Worm (Caenorhabditis elegans) whole organism, mixed stage, embryonic: ENCODE data around the gene F18E2.15.

Experiments used
- bed-3 ChIP-seq: fragments of 200-800 bp; sonication (Bioruptor generic); optimal IDR thresholded peaks from 3 replicates; lab custom pipeline; 2018; ENCODE audit warnings: mild to moderate bottlenecking, missing genetic modification characterization, moderate library complexity, missing compliant biosample characterization
- drap-1 ChIP-seq: fragments of 200-800 bp; sonication (Bioruptor generic); optimal IDR thresholded peaks from 3 replicates; lab custom pipeline; 2018; ENCODE audit warnings: mild to moderate bottlenecking, missing genetic modification characterization, missing compliant biosample characterization
- ham-2 ChIP-seq: fragments of 200-800 bp; sonication (Bioruptor generic); optimal IDR thresholded peaks from 2 replicates; lab custom pipeline; 2018; ENCODE audit warnings: mild to moderate bottlenecking, missing genetic modification characterization, missing compliant biosample characterization
- lsy-2 ChIP-seq: fragments of 150-350 bp; optimal IDR thresholded peaks from 2 replicates; lab custom pipeline; 2014; ENCODE audit warnings: missing biosample characterization, missing genetic modification characterization
- nhr-28 ChIP-seq: fragments of 150-350 bp; optimal IDR thresholded peaks from 2 replicates; lab custom pipeline; 2014; ENCODE audit warnings: missing biosample characterization, missing genetic modification characterization
- sptf-1 ChIP-seq: sonication (generic microtip); optimal IDR thresholded peaks from 2 replicates; lab custom pipeline; 2017; ENCODE audit warnings: mild to moderate bottlenecking, missing genetic modification characterization, moderate library complexity, missing compliant biosample characterization
- unc-62 ChIP-seq: fragments of 150-350 bp; optimal IDR thresholded peaks from 2 replicates; lab custom pipeline; 2014; ENCODE audit warnings: missing biosample characterization, missing genetic modification reagents, missing genetic modification characterization

DNA sequence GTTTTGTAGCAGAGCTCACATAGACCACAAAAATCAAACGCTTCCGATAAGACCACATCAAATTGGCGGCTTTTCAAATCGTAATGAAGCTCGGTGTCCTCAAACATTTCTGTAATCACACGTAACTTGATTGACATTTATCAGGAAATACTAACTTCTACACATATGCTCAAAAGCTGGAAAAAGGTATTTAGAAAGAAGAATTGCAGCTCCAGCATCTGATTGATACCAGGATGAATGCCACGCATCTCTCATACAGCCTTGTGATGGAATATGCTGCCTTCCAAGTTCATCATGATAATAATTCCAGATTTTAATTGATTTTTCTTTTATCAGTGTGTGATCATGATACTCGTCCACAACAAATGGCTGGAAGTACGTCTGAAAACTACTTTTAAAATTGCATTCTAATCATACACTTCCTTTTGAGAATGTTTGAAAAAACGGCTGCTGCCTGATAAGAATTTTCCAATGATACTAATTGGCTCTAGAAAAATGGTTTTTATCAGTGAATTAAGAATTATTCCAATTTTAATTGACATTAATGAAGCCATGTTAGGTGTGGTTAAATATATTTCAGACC lies 36.2 kb upstream of the F18E2.15 start:
- TF ChIP-seq drap-1 (GFP tag; lab: Kevin White, UChicago) (no peak), lsy-2 (no peak), ham-2 (GFP tag; lab: Kevin White, UChicago) (no peak), unc-62 (no peak), nhr-28 (no peak), bed-3 (no peak), sptf-1 (no peak)
